Worm (Caenorhabditis elegans) whole organism, L1 larva: ENCODE measurements around the gene T05B4.12.

Experiments
- C04F5.9 ChIP-seq: sonication (generic microtip); optimal IDR thresholded peaks from 2 replicates; lab custom pipeline; 2016; ENCODE audit warnings: missing genetic modification characterization, missing compliant biosample characterization
- C16A3.4 ChIP-seq: fragments of 150-350 bp; optimal IDR thresholded peaks from 2 replicates; lab custom pipeline; 2014; ENCODE audit warnings: missing biosample characterization, missing genetic modification characterization
- F16B12.6 ChIP-seq: fragments of 150-350 bp; optimal IDR thresholded peaks from 2 replicates; lab custom pipeline; 2014; ENCODE audit warnings: missing biosample characterization, missing genetic modification characterization
- aha-1 ChIP-seq: fragments of 150-350 bp; optimal IDR thresholded peaks from 2 replicates; lab custom pipeline; 2014; ENCODE audit warnings: missing biosample characterization, missing genetic modification characterization
- ama-1 ChIP-seq: fragments of 150-350 bp; optimal IDR thresholded peaks from 2 replicates; lab custom pipeline; 2014
- blmp-1 ChIP-seq: fragments of 150-350 bp; optimal IDR thresholded peaks from 2 replicates; lab custom pipeline; 2014; ENCODE audit warnings: missing biosample characterization, missing genetic modification characterization
- ceh-63 ChIP-seq: fragments of 200-800 bp; sonication (Bioruptor generic); optimal IDR thresholded peaks from 2 replicates; lab custom pipeline; 2018; ENCODE audit warnings: mild to moderate bottlenecking, missing genetic modification characterization, missing compliant biosample characterization
- ceh-8 ChIP-seq: fragments of 200-800 bp; sonication (Bioruptor generic); optimal IDR thresholded peaks from 2 replicates; lab custom pipeline; 2018; ENCODE audit warnings: mild to moderate bottlenecking, missing genetic modification characterization, moderate library complexity, missing compliant biosample characterization
- ceh-82 ChIP-seq, 3 experiments: fragments of 150-350 bp in 1 of 3; sonication (generic microtip) in 2 of 3; optimal IDR thresholded peaks; 2 replicates each; lab custom pipeline; 2014 to 2017; ENCODE audit warnings: missing biosample characterization in 3 of 3, missing genetic modification characterization in 3 of 3
- ceh-88 ChIP-seq: fragments of 200-800 bp; sonication (Bioruptor generic); IDR thresholded peaks from 2 replicates; pipeline ENCODE4 v1.3.6; 2022; ENCODE audit warnings: missing genetic modification characterization, missing compliant biosample characterization
- dpl-1 ChIP-seq, 3 experiments: fragments of 150-350 bp in 2 of 3; sonication (generic microtip) in 1 of 3; optimal IDR thresholded peaks; 2 replicates each; lab custom pipeline; 2014 to 2017; ENCODE audit warnings: missing biosample characterization in 3 of 3, missing genetic modification characterization in 3 of 3, missing genetic modification reagents in 3 of 3
- efl-3 ChIP-seq: fragments of 200-800 bp; sonication (Bioruptor generic); optimal IDR thresholded peaks from 2 replicates; lab custom pipeline; 2018; ENCODE audit warnings: mild to moderate bottlenecking, missing genetic modification characterization, missing compliant biosample characterization
- egl-13 ChIP-seq: sonication (generic microtip); optimal IDR thresholded peaks from 2 replicates; lab custom pipeline; 2016; ENCODE audit warnings: missing genotype, missing genetic modification reagents, missing genetic modification characterization, missing compliant biosample characterization
- elt-3 ChIP-seq, 6 experiments: fragments of 150-350 bp in 1 of 6; sonication (generic microtip); optimal IDR thresholded peaks; 2 replicates each; lab custom pipeline; 2017 to 2018; ENCODE audit warnings: missing biosample characterization in 6 of 6, missing genetic modification characterization in 6 of 6, inconsistent platforms in 1 of 6
- ets-5 ChIP-seq: fragments of 200-800 bp; sonication (Bioruptor generic); IDR thresholded peaks from 2 replicates; pipeline ENCODE4 v1.3.6; 2022; ENCODE audit warnings: missing genetic modification characterization, missing compliant biosample characterization
- fkh-10 ChIP-seq: sonication (generic microtip); optimal IDR thresholded peaks from 2 replicates; lab custom pipeline; 2017; ENCODE audit warnings: missing biosample characterization, missing genetic modification reagents, missing genetic modification characterization
- fkh-4 ChIP-seq: sonication (generic microtip); optimal IDR thresholded peaks from 2 replicates; lab custom pipeline; 2016; ENCODE audit warnings: missing compliant biosample characterization, missing genetic modification characterization, borderline replicate concordance
- fos-1 ChIP-seq: fragments of 150-350 bp; optimal IDR thresholded peaks from 2 replicates; lab custom pipeline; 2014; ENCODE audit warnings: missing biosample characterization, missing genetic modification characterization
- grh-1 ChIP-seq: fragments of 200-800 bp; sonication (Bioruptor generic); IDR thresholded peaks from 2 replicates; pipeline ENCODE4 v1.3.6; 2022; ENCODE audit warnings: missing genetic modification reagents, missing genetic modification characterization, missing compliant biosample characterization
- hlh-17 ChIP-seq: fragments of 200-800 bp; sonication (Bioruptor generic); optimal IDR thresholded peaks from 2 replicates; lab custom pipeline; 2018; ENCODE audit warnings: missing genetic modification characterization, mild to moderate bottlenecking, missing compliant biosample characterization, moderate library complexity, borderline replicate concordance
- irx-1 ChIP-seq: sonication (generic microtip); optimal IDR thresholded peaks from 2 replicates; lab custom pipeline; 2016; ENCODE audit warnings: missing genetic modification characterization, missing compliant biosample characterization
- isw-1 ChIP-seq: fragments of 200-800 bp; sonication (Bioruptor generic); IDR thresholded peaks from 2 replicates; pipeline ENCODE4 v1.3.6; 2022; ENCODE audit warnings: missing genetic modification characterization, missing compliant biosample characterization
- jun-1 ChIP-seq: fragments of 150-350 bp; optimal IDR thresholded peaks from 2 replicates; lab custom pipeline; 2014; ENCODE audit warnings: missing biosample characterization, missing genetic modification reagents, missing genetic modification characterization
- lin-14 ChIP-seq: fragments of 200-800 bp; sonication (Bioruptor generic); optimal IDR thresholded peaks from 2 replicates; lab custom pipeline; 2018; ENCODE audit warnings: mild to moderate bottlenecking, missing genetic modification characterization, moderate library complexity, missing compliant biosample characterization
- lin-15B ChIP-seq: fragments of 150-350 bp; sonication (generic microtip); optimal IDR thresholded peaks from 3 replicates; lab custom pipeline; 2014; ENCODE audit warnings: missing biosample characterization, missing genetic modification characterization
- lin-35 ChIP-seq, 2 experiments: fragments of 150-350 bp; optimal IDR thresholded peaks; 2 replicates each; lab custom pipeline; 2014; ENCODE audit warnings: missing biosample characterization in 2 of 2, missing genetic modification characterization in 2 of 2, missing genetic modification reagents in 2 of 2
- lin-39 ChIP-seq: fragments of 150-350 bp; optimal IDR thresholded peaks from 2 replicates; lab custom pipeline; 2014; ENCODE audit warnings: missing biosample characterization, missing genetic modification reagents, missing genetic modification characterization
- lsy-2 ChIP-seq, 2 experiments: fragments of 150-350 bp; optimal IDR thresholded peaks; 2 replicates each; lab custom pipeline; 2014; ENCODE audit warnings: missing biosample characterization in 2 of 2, missing genetic modification characterization in 2 of 2
- mab-9 ChIP-seq: fragments of 200-800 bp; sonication (Bioruptor generic); IDR thresholded peaks from 2 replicates; pipeline ENCODE4 v1.3.6; 2022; ENCODE audit warnings: missing genetic modification reagents, missing genetic modification characterization, missing compliant biosample characterization
- mdl-1 ChIP-seq, 2 experiments: fragments of 150-350 bp; optimal IDR thresholded peaks; 2 replicates each; lab custom pipeline; 2014 to 2017; ENCODE audit warnings: missing biosample characterization in 2 of 2, missing genetic modification characterization in 2 of 2, inconsistent platforms in 1 of 2
- mep-1 ChIP-seq: fragments of 150-350 bp; optimal IDR thresholded peaks from 2 replicates; lab custom pipeline; 2014; ENCODE audit warnings: missing biosample characterization, missing genetic modification characterization
- nhr-11 ChIP-seq: fragments of 150-350 bp; optimal IDR thresholded peaks from 2 replicates; lab custom pipeline; 2014; ENCODE audit warnings: missing biosample characterization, missing genetic modification characterization
- nhr-12 ChIP-seq: sonication (generic microtip); optimal IDR thresholded peaks from 2 replicates; lab custom pipeline; 2017; ENCODE audit warnings: missing biosample characterization, missing genetic modification characterization
- nhr-19 ChIP-seq: fragments of 200-800 bp; sonication (Bioruptor generic); conservative IDR thresholded peaks from 2 replicates; pipeline ENCODE4 v1.3.6; 2022; ENCODE audit warnings: missing genetic modification characterization, missing compliant biosample characterization
- nhr-20 ChIP-seq: sonication (generic microtip); optimal IDR thresholded peaks from 2 replicates; lab custom pipeline; 2016; ENCODE audit warnings: mild to moderate bottlenecking, missing genetic modification characterization, missing compliant biosample characterization
- nhr-47 ChIP-seq: sonication (generic microtip); optimal IDR thresholded peaks from 2 replicates; lab custom pipeline; 2016; ENCODE audit warnings: mild to moderate bottlenecking, missing genetic modification characterization, moderate library complexity, missing compliant biosample characterization
- nhr-71 ChIP-seq: sonication (generic microtip); optimal IDR thresholded peaks from 2 replicates; lab custom pipeline; 2016; ENCODE audit warnings: mild to moderate bottlenecking, missing genetic modification characterization, moderate library complexity, missing compliant biosample characterization
- nhr-76 ChIP-seq: sonication (generic microtip); optimal IDR thresholded peaks from 2 replicates; lab custom pipeline; 2017; ENCODE audit warnings: missing biosample characterization, missing genetic modification characterization
- nhr-77 ChIP-seq: fragments of 150-350 bp; optimal IDR thresholded peaks from 2 replicates; lab custom pipeline; 2014; ENCODE audit warnings: missing biosample characterization, missing genetic modification characterization
- nhr-90 ChIP-seq: sonication (generic microtip); optimal IDR thresholded peaks from 2 replicates; lab custom pipeline; 2016; ENCODE audit warnings: mild to moderate bottlenecking, missing genetic modification characterization, missing compliant biosample characterization; ENCODE audit not compliant: poor library complexity
- pqm-1 ChIP-seq: sonication (generic microtip); optimal IDR thresholded peaks from 3 replicates; lab custom pipeline; 2017; ENCODE audit warnings: missing biosample characterization, missing genetic modification characterization
- skn-1 ChIP-seq: fragments of 150-350 bp; optimal IDR thresholded peaks from 2 replicates; lab custom pipeline; 2014; ENCODE audit warnings: missing biosample characterization, missing genetic modification characterization
- snu-23 ChIP-seq: sonication (generic microtip); optimal IDR thresholded peaks from 2 replicates; lab custom pipeline; 2016; ENCODE audit warnings: missing genetic modification characterization, missing compliant biosample characterization
- sup-37 ChIP-seq: fragments of 200-800 bp; sonication (Bioruptor generic); optimal IDR thresholded peaks from 2 replicates; lab custom pipeline; 2018; ENCODE audit warnings: mild to moderate bottlenecking, missing genetic modification characterization, missing compliant biosample characterization
- tlp-1 ChIP-seq: fragments of 150-350 bp; optimal IDR thresholded peaks from 2 replicates; lab custom pipeline; 2014; ENCODE audit warnings: missing biosample characterization, missing genetic modification characterization
- unc-30 ChIP-seq: sonication (generic microtip); optimal IDR thresholded peaks from 2 replicates; lab custom pipeline; 2017; ENCODE audit warnings: missing biosample characterization, missing genetic modification characterization
- unc-62 ChIP-seq: fragments of 150-350 bp; optimal IDR thresholded peaks from 2 replicates; lab custom pipeline; 2014; ENCODE audit warnings: missing biosample characterization, missing genetic modification reagents, missing genetic modification characterization
- unc-86 ChIP-seq: sonication (generic microtip); optimal IDR thresholded peaks from 2 replicates; lab custom pipeline; 2016; ENCODE audit warnings: missing genetic modification characterization, missing compliant biosample characterization
- unc-98 ChIP-seq: fragments of 200-800 bp; sonication (Bioruptor generic); IDR thresholded peaks from 2 replicates; pipeline ENCODE4 v1.3.6; 2022; ENCODE audit warnings: missing genetic modification characterization, missing compliant biosample characterization
- vab-15 ChIP-seq: sonication (generic microtip); optimal IDR thresholded peaks from 2 replicates; lab custom pipeline; 2017; ENCODE audit warnings: missing genotype, mild to moderate bottlenecking, missing genetic modification characterization, missing compliant biosample characterization
- xbp-1 ChIP-seq: sonication (generic microtip); optimal IDR thresholded peaks from 2 replicates; lab custom pipeline; 2016; ENCODE audit warnings: missing genetic modification characterization, missing compliant biosample characterization
- ztf-4 ChIP-seq: fragments of 150-350 bp; optimal IDR thresholded peaks from 2 replicates; lab custom pipeline; 2014; ENCODE audit warnings: missing biosample characterization, missing genetic modification characterization

The T05B4.12 gene

DNA sequence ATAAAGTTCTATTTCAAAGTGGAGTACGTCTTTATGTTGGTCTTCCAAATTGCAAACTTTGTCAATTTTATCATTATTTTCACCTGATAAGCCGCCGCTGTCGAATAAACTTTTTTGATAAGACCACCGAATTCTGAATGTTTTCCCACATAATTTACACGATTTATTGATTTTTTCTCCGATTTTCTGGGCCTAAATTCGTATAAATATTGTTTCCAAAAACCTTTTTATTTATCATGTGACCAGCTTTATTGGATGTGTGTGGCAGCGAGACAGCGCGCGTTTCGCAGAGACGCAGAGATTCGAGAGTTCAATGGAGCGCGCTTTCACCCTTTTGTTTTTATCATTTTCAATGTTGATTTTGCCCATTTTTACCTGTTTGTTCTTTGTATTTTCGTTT, 17.2 kb upstream of the T05B4.12 start (continued):
- TF ChIP-seq mdl-1 (tag; optimal IDR thresholded peaks at IDR 0.05; lab: Kevin White, UChicago) (peak in 1 of 2 experiments; percentile 85), elt-3 (tag; optimal IDR thresholded peaks at IDR 0.05; lab: Kevin White, UChicago) (peak in 2 of 6 experiments; percentile 74 to 94), nhr-12 (no peak), ama-1 (lab: Kevin White, UChicago) (no peak), egl-13 (tag; lab: Kevin White, UChicago) (peak; percentile 61), nhr-11 (tag; lab: Kevin White, UChicago) (peak; percentile 20), ceh-88 (GFP tag; lab: Robert Waterston, UW) (0 out of 2 replicates have a peak, but pooled peaks have one; percentile 36), nhr-19 (GFP tag; lab: Robert Waterston, UW) (peak; percentile 90), nhr-77 (peak; percentile 44), dpl-1 (GFP tag; optimal IDR thresholded peaks at IDR 0.05; lab: Kevin White, UChicago) (peak; percentile 71 to 83 (median 78)), fkh-4 (tag; lab: Kevin White, UChicago) (peak; percentile 63), xbp-1 (tag; lab: Kevin White, UChicago) (peak; percentile 89), nhr-20 (tag; lab: Kevin White, UChicago) (peak; percentile 96), lin-14 (GFP tag; lab: Kevin White, UChicago) (peak; percentile 97), sup-37 (GFP tag; lab: Kevin White, UChicago) (peak; percentile 76), nhr-47 (tag; lab: Kevin White, UChicago) (peak; percentile 92), snu-23 (GFP tag; lab: Kevin White, UChicago) (peak; percentile 93), unc-62 (GFP tag; lab: Kevin White, UChicago) (no peak), unc-86 (tag; lab: Kevin White, UChicago) (peak; percentile 86), unc-30 (tag; lab: Kevin White, UChicago) (no peak), hlh-17 (GFP tag; lab: Kevin White, UChicago) (no peak), ceh-8 (peak; percentile 86), grh-1 (GFP tag; lab: Robert Waterston, UW) (peak; percentile 68), C16A3.4 (tag; lab: Kevin White, UChicago) (peak; percentile 32), nhr-71 (tag; lab: Kevin White, UChicago) (peak; percentile 96), skn-1 (tag; lab: Kevin White, UChicago) (peak; percentile 89), fos-1 (tag; lab: Kevin White, UChicago) (peak; percentile 59), irx-1 (tag; lab: Kevin White, UChicago) (peak; percentile 86), tlp-1 (no peak), vab-15 (peak; percentile 71), pqm-1 (tag; lab: Kevin White, UChicago) (peak; percentile 82), C04F5.9 (no peak), mab-9 (peak; percentile 71), lin-15B (peak; percentile 23), lsy-2 (tag; optimal IDR thresholded peaks at IDR 0.05; lab: Kevin White, UChicago) (peak; percentile 85 to 91), nhr-90 (tag; lab: Kevin White, UChicago) (peak; percentile 90), nhr-76 (no peak), unc-98 (no peak), aha-1 (peak; percentile 70), ceh-63 (GFP tag; lab: Kevin White, UChicago) (no peak), F16B12.6 (tag; lab: Kevin White, UChicago) (peak; percentile 42), ztf-4 (tag; lab: Kevin White, UChicago) (peak; percentile 67)
- TF ChIP-seq, all 84 proteins: peak for 58

DNA sequence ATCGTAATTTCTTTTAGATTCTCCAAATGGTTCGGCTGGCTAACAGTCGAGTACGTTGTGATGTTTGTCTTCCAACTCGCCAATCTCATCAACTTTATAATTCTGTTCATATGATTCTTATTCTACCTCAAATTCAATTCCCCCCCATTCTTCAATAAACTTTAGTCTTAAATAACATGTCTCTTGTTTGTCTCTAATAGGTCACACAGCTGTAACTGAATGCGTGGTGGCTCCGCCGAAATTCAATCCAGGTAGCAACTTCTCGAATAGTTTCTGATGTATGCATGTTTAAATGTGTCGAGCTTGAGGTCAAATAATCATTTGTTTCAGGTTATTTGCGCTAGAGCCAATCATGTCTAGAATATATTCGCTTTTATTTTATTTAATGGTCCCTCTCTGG, 12.9 kb upstream of the T05B4.12 start, which contains the start of gene lgc-29:
TSS of gene lgc-29 (plus strand) at position 301 of the 400 bp plus-strand sequence.
- TF ChIP-seq elt-3 (tag; optimal IDR thresholded peaks at IDR 0.05; lab: Kevin White, UChicago) (no peak), blmp-1 (no peak), efl-3 (GFP tag; lab: Kevin White, UChicago) (no peak), tlp-1 (no peak), lsy-2 (tag; optimal IDR thresholded peaks at IDR 0.05; lab: Kevin White, UChicago) (no peak), fkh-4 (tag; lab: Kevin White, UChicago) (no peak), mep-1 (tag; lab: Kevin White, UChicago) (no peak), ets-5 (no peak), aha-1 (no peak), fkh-10 (no peak), jun-1 (tag; lab: Kevin White, UChicago) (no peak), unc-62 (GFP tag; lab: Kevin White, UChicago) (no peak), lin-39 (tag; lab: Kevin White, UChicago) (no peak), ceh-82 (tag; optimal IDR thresholded peaks at IDR 0.05; lab: Kevin White, UChicago) (no peak), pqm-1 (tag; lab: Kevin White, UChicago) (no peak), nhr-47 (tag; lab: Kevin White, UChicago) (no peak), sup-37 (GFP tag; lab: Kevin White, UChicago) (no peak), lin-35 (GFP tag; optimal IDR thresholded peaks at IDR 0.05; lab: Kevin White, UChicago) (no peak), ceh-63 (GFP tag; lab: Kevin White, UChicago) (no peak), isw-1 (no peak)
